Worm (Caenorhabditis elegans) whole organism, young adult: ENCODE data around the gene srab-21.

Source experiments
- hlh-12 ChIP-seq: sonication (generic microtip); optimal IDR thresholded peaks from 2 replicates; lab custom pipeline; 2016; ENCODE audit warnings: missing genetic modification characterization, missing compliant biosample characterization
- hrde-1 ChIP-seq: sonication (generic microtip); optimal IDR thresholded peaks from 2 replicates; lab custom pipeline; 2016; ENCODE audit warnings: missing genetic modification characterization, mild to moderate bottlenecking, missing compliant biosample characterization, moderate library complexity, missing genotype, missing genetic modification reagents, borderline replicate concordance
- snpc-4 ChIP-seq, 5 experiments: fragments of 150-350 bp in 1 of 5; sonication (generic microtip) in 4 of 5; optimal IDR thresholded peaks; 2 replicates each; lab custom pipeline; 2014 to 2018; ENCODE audit warnings: missing genetic modification characterization in 5 of 5, missing biosample characterization in 3 of 5, antibody characterized with exemption in 2 of 5, mild to moderate bottlenecking in 2 of 5, missing compliant biosample characterization in 2 of 5, missing genotype in 2 of 5, moderate library complexity in 2 of 5, missing genetic modification reagents in 1 of 5

- no peak for TF ChIP-seq hlh-12
- TF ChIP-seq snpc-4 (GFP tag; optimal IDR thresholded peaks at IDR 0.05; lab: Kevin White, UChicago): no peak
- no peak for TF ChIP-seq snpc-4 (tag; optimal IDR thresholded peaks at IDR 0.05; lab: Kevin White, UChicago)
- TF ChIP-seq hrde-1: no peak
Measured at ce11 chrV:3410098-3410570, 14.1 kb downstream of the srab-21 start, which contains the start of gene arrd-22.
